Fruit fly (Drosophila melanogaster): ENCODE data around the gene NTPase.

The NTPase gene

dm6 chr2L:2888859-2889443 lies 3.3 kb upstream of the NTPase start (continued):
- TF ChIP-seq CG32772 (GFP tag; IDR thresholded peaks at IDR 0.05), result no peak
- peak; percentile 52 for TF ChIP-seq lbe (GFP tag; optimal IDR thresholded peaks at IDR 0.05)
- TF ChIP-seq sd (tag; optimal IDR thresholded peaks at IDR 0.05), result peak; percentile 44
- TF ChIP-seq CG34224 (GFP tag; IDR thresholded peaks at IDR 0.05; ENCODE audit: partially characterized antibody), result peak; percentile 45; the same call in 2 of the 3 replicates
- TF ChIP-seq CG11456 (GFP tag; IDR thresholded peaks at IDR 0.05), result no peak
- no peak for TF ChIP-seq CG6683 (GFP tag; optimal IDR thresholded peaks at IDR 0.05)
- TF ChIP-seq al (GFP tag; IDR thresholded peaks at IDR 0.05), result no peak
- TF ChIP-seq CG9437 (GFP tag; optimal IDR thresholded peaks at IDR 0.05), result no peak
- TF ChIP-seq Vsx1 (GFP tag; optimal IDR thresholded peaks at IDR 0.05), result no peak

dm6 chr2L:2887760-2888600 lies 2.3 kb upstream of the NTPase start:
- TF ChIP-seq CG31441 (GFP tag; IDR thresholded peaks at IDR 0.05) (no peak), ERR (GFP tag; optimal IDR thresholded peaks at IDR 0.05) (no peak), az2 (GFP tag; optimal IDR thresholded peaks at IDR 0.05) (no peak), CG14965 (GFP tag; optimal IDR thresholded peaks at IDR 0.05; ENCODE audit: borderline replicate concordance) (no peak), CG6689 (GFP tag; IDR thresholded peaks at IDR 0.05) (no peak), CG5953 (GFP tag; IDR thresholded peaks at IDR 0.05) (no peak), Mad (GFP tag; optimal IDR thresholded peaks at IDR 0.05) (no peak), trh (GFP tag; optimal IDR thresholded peaks at IDR 0.05) (no peak), Camta (GFP tag; optimal IDR thresholded peaks at IDR 0.05) (no peak), CG10321 (GFP tag; IDR thresholded peaks at IDR 0.05) (no peak), pho (GFP tag; optimal IDR thresholded peaks at IDR 0.05) (no peak), ATbp (GFP tag; optimal IDR thresholded peaks at IDR 0.05) (no peak), CG4328 (GFP tag; optimal IDR thresholded peaks at IDR 0.05) (no peak), Med (GFP tag) (peak; percentile 1), CG6791 (GFP tag; IDR thresholded peaks at IDR 0.05; ENCODE audit: partially characterized antibody) (no peak), Deaf1 (tag; optimal IDR thresholded peaks at IDR 0.05) (peak; percentile 1), bowl (GFP tag; IDR thresholded peaks at IDR 0.05) (no peak), CG5180 (GFP tag; optimal IDR thresholded peaks at IDR 0.05) (peak; percentile 99), Dll (GFP tag; IDR thresholded peaks at IDR 0.05; ENCODE audit: partially characterized antibody) (no peak), Jarid2 (GFP tag; optimal IDR thresholded peaks at IDR 0.05) (peak; percentile 42), CG4360 (GFP tag; IDR thresholded peaks at IDR 0.05) (peak; percentile 22; the same call in 1 of the 2 replicates), Trl (optimal IDR thresholded peaks at IDR 0.05) (peak in 1 of 2 experiments; percentile 19), Trl (GFP tag; optimal IDR thresholded peaks at IDR 0.05) (no peak), Sry-δ (GFP tag; optimal IDR thresholded peaks at IDR 0.05) (no peak), z (GFP tag; IDR thresholded peaks at IDR 0.05) (no peak), CG12942 (GFP tag; optimal IDR thresholded peaks at IDR 0.05) (no peak), oc (tag; optimal IDR thresholded peaks at IDR 0.05) (no peak), zen (tag; optimal IDR thresholded peaks at IDR 0.05) (no peak), sens (GFP tag) (peak; percentile 81), Lhr (GFP tag; optimal IDR thresholded peaks at IDR 0.05) (no peak), Asciz (GFP tag; optimal IDR thresholded peaks at IDR 0.05) (no peak), CG10209 (GFP tag; optimal IDR thresholded peaks at IDR 0.05) (no peak), onecut (GFP tag; IDR thresholded peaks at IDR 0.05) (no peak), CG4820 (GFP tag; optimal IDR thresholded peaks at IDR 0.05) (no peak), stwl (tag; optimal IDR thresholded peaks at IDR 0.05) (no peak), knrl (GFP tag; IDR thresholded peaks at IDR 0.05; ENCODE audit: partially characterized antibody) (no peak), crol (GFP tag; IDR thresholded peaks at IDR 0.05) (no peak), CG7271 (tag; optimal IDR thresholded peaks at IDR 0.05) (no peak), grau (tag; optimal IDR thresholded peaks at IDR 0.05) (no peak)

Data from whole organism, embryonic.